Fruit fly (Drosophila melanogaster) whole organism, wandering third instar larva: ENCODE measurements around the gene Cp7Fa.

Source experiments
- CG32264 ChIP-seq: fragments of 200-800 bp; sonication (Bioruptor generic); optimal IDR thresholded peaks from 2 replicates; lab custom pipeline; 2016; ENCODE audit warnings: missing biosample characterization, missing genetic modification characterization
- CrebA ChIP-seq: fragments of 200-800 bp; sonication (Bioruptor generic); optimal IDR thresholded peaks from 2 replicates; lab custom pipeline; 2016; ENCODE audit warnings: missing biosample characterization, mild to moderate bottlenecking, missing genetic modification characterization, borderline replicate concordance
- Dfd ChIP-seq: fragments of >200 bp; optimal IDR thresholded peaks from 2 replicates; lab custom pipeline; 2017; ENCODE audit warnings: missing biosample characterization, missing genetic modification characterization
- GATAd ChIP-seq: sonication (Bioruptor generic); optimal IDR thresholded peaks from 2 replicates; lab custom pipeline; 2016; ENCODE audit warnings: missing biosample characterization, missing genetic modification characterization
- HLH106 ChIP-seq: fragments of 200-800 bp; optimal IDR thresholded peaks from 3 replicates; lab custom pipeline; 2019; ENCODE audit warnings: missing biosample characterization, mild to moderate bottlenecking, missing genetic modification characterization, moderate library complexity
- Hnf4 ChIP-seq: fragments of 200-800 bp; sonication (Bioruptor generic); optimal IDR thresholded peaks from 2 replicates; lab custom pipeline; 2016; ENCODE audit warnings: missing biosample characterization, mild to moderate bottlenecking, missing genetic modification characterization
- Hr78 ChIP-seq: fragments of >200 bp; optimal IDR thresholded peaks from 2 replicates; lab custom pipeline; 2017; ENCODE audit warnings: missing biosample characterization, missing genetic modification characterization
- Hr83 ChIP-seq: fragments of 200-300 bp; sonication (Bioruptor generic); optimal IDR thresholded peaks from 2 replicates; lab custom pipeline; 2016; ENCODE audit warnings: missing biosample characterization, mild to moderate bottlenecking, missing genetic modification characterization, moderate library complexity; ENCODE audit not compliant: poor library complexity, severe bottlenecking
- Jra ChIP-seq: sonication (Bioruptor generic); optimal IDR thresholded peaks from 2 replicates; lab custom pipeline; 2016; ENCODE audit warnings: missing biosample characterization, missing genetic modification characterization
- N ChIP-seq: fragments of >200 bp; optimal IDR thresholded peaks from 2 replicates; lab custom pipeline; 2018; ENCODE audit warnings: missing biosample characterization, missing external identifiers, missing genetic modification characterization
- OdsH ChIP-seq: fragments of 200-800 bp; sonication (Bioruptor generic); optimal IDR thresholded peaks from 2 replicates; lab custom pipeline; 2016; ENCODE audit warnings: missing biosample characterization, mild to moderate bottlenecking, missing genetic modification characterization
- Rel ChIP-seq, 2 experiments: fragments of 200-800 bp; sonication (Bioruptor generic) in 1 of 2; optimal IDR thresholded peaks; 2 replicates in 1 of 2; 3 replicates in 1 of 2; lab custom pipeline; 2016 to 2019; ENCODE audit warnings: mild to moderate bottlenecking in 2 of 2, missing biosample characterization in 2 of 2, missing genetic modification characterization in 2 of 2, moderate library complexity in 1 of 2
- Sp1 ChIP-seq: fragments of 200-800 bp; sonication (Bioruptor generic); optimal IDR thresholded peaks from 3 replicates; lab custom pipeline; 2019; ENCODE audit warnings: missing biosample characterization, mild to moderate bottlenecking, missing genetic modification characterization, moderate library complexity
- Vsx2 ChIP-seq: fragments of 200-300, 225-300 bp; sonication (Bioruptor generic); optimal IDR thresholded peaks from 2 replicates; lab custom pipeline; 2018; ENCODE audit warnings: missing biosample characterization, missing genetic modification characterization; ENCODE audit not compliant: partially characterized antibody
- br ChIP-seq: fragments of 200-800 bp; sonication (Bioruptor generic); optimal IDR thresholded peaks from 2 replicates; lab custom pipeline; 2016; ENCODE audit warnings: missing biosample characterization, missing genetic modification characterization
- dl ChIP-seq, 2 experiments: fragments of 175-275, 200-275 bp in 1 of 2; fragments of 200-275 bp in 1 of 2; sonication (Bioruptor generic); optimal IDR thresholded peaks; lab custom pipeline; 2018; ENCODE audit warnings: mild to moderate bottlenecking in 2 of 2, missing biosample characterization in 2 of 2, missing genetic modification characterization in 2 of 2, moderate library complexity in 2 of 2; ENCODE audit not compliant: partially characterized antibody in 2 of 2, insufficient read depth in 1 of 2
- dmrt93B ChIP-seq: fragments of 200-800 bp; sonication (Bioruptor generic); optimal IDR thresholded peaks from 2 replicates; lab custom pipeline; 2018; ENCODE audit warnings: missing biosample characterization, mild to moderate bottlenecking, missing genetic modification characterization
- dsf ChIP-seq: sonication (Bioruptor generic); optimal IDR thresholded peaks from 2 replicates; lab custom pipeline; 2016; ENCODE audit warnings: missing biosample characterization, missing genetic modification characterization, borderline replicate concordance
- ey ChIP-seq: fragments of 200-800 bp; sonication (Bioruptor generic); optimal IDR thresholded peaks from 2 replicates; lab custom pipeline; 2016; ENCODE audit warnings: missing biosample characterization, missing genetic modification characterization
- foxo ChIP-seq, 2 experiments: fragments of 200-800 bp; sonication (Bioruptor generic); optimal IDR thresholded peaks; 2 replicates in 1 of 2; 3 replicates in 1 of 2; lab custom pipeline; 2016 to 2017; ENCODE audit warnings: missing biosample characterization in 2 of 2, missing genetic modification characterization in 2 of 2
- fru ChIP-seq: fragments of 200-800 bp; sonication (Bioruptor generic); optimal IDR thresholded peaks from 3 replicates; lab custom pipeline; 2016; ENCODE audit warnings: missing biosample characterization, mild to moderate bottlenecking, missing genetic modification characterization
- h ChIP-seq: fragments of 200-800 bp; sonication (Bioruptor generic); optimal IDR thresholded peaks from 3 replicates; lab custom pipeline; 2016; ENCODE audit warnings: missing biosample characterization, mild to moderate bottlenecking, missing genetic modification characterization
- jim ChIP-seq: fragments of 175-275, 200-325 bp; sonication (Bioruptor generic); optimal IDR thresholded peaks from 2 replicates; lab custom pipeline; 2016; ENCODE audit warnings: missing biosample characterization, mild to moderate bottlenecking, missing genetic modification characterization
- lola ChIP-seq: fragments of >200 bp; optimal IDR thresholded peaks from 2 replicates; lab custom pipeline; 2017; ENCODE audit warnings: missing biosample characterization, missing genetic modification characterization
- pan ChIP-seq: fragments of >200 bp; optimal IDR thresholded peaks from 2 replicates; lab custom pipeline; 2017
- psq ChIP-seq: fragments of 200-800 bp; sonication (Bioruptor generic); optimal IDR thresholded peaks from 3 replicates; lab custom pipeline; 2017; ENCODE audit warnings: missing biosample characterization, mild to moderate bottlenecking, missing genetic modification characterization, moderate library complexity
- sv ChIP-seq: fragments of 200-800 bp; sonication (Bioruptor generic); optimal IDR thresholded peaks from 3 replicates; lab custom pipeline; 2016; ENCODE audit warnings: missing biosample characterization, missing genetic modification characterization
- usp ChIP-seq: fragments of >200 bp; optimal IDR thresholded peaks from 2 replicates; lab custom pipeline; 2017; ENCODE audit warnings: missing biosample characterization, missing genetic modification characterization

The Cp7Fa gene

dm6 chrX:8517121-8518024 is 46.7 kb downstream of the Cp7Fa start, which contains the start of gene Nrg (continued):
- no peak for TF ChIP-seq Rel (GFP tag; optimal IDR thresholded peaks at IDR 0.05; lab: Kevin White, UChicago)
- TF ChIP-seq Rel (tag; optimal IDR thresholded peaks at IDR 0.05; lab: Kevin White, UChicago) = peak; percentile 42
- no peak for TF ChIP-seq GATAd (GFP tag; lab: Kevin White, UChicago)
- no peak for TF ChIP-seq dsf (GFP tag; lab: Kevin White, UChicago)
- peak; percentile 28 for TF ChIP-seq Hnf4 (GFP tag; lab: Kevin White, UChicago)
- TF ChIP-seq usp (GFP tag; lab: Kevin White, UChicago) = no peak
- TF ChIP-seq N (GFP tag; lab: Kevin White, UChicago) = no peak
- peak in 1 of 2 experiments; percentile 21 for TF ChIP-seq foxo (GFP tag; optimal IDR thresholded peaks at IDR 0.05; lab: Kevin White, UChicago)
- TF ChIP-seq ey (GFP tag; lab: Kevin White, UChicago) = peak; percentile 13
- TF ChIP-seq lola (GFP tag; lab: Kevin White, UChicago) = no peak

dm6 chrX:8518025-8518661 is 47.5 kb downstream of the Cp7Fa start:
- TF ChIP-seq N (GFP tag; lab: Kevin White, UChicago) (no peak), CG32264 (GFP tag; lab: Kevin White, UChicago) (no peak), psq (peak; percentile 53), foxo (GFP tag; optimal IDR thresholded peaks at IDR 0.05; lab: Kevin White, UChicago) (no peak)
- TF ChIP-seq, all 38 proteins: peak for 1

- TF ChIP-seq Vsx2 (no peak), CrebA (GFP tag; lab: Kevin White, UChicago) (no peak), psq (no peak), fru (GFP tag; lab: Kevin White, UChicago) (no peak), dsf (GFP tag; lab: Kevin White, UChicago) (no peak), dl (GFP tag; optimal IDR thresholded peaks at IDR 0.05; lab: Kevin White, UChicago; ENCODE audit: insufficient read depth in 1 of 2, partially characterized antibody in 2 of 2) (no peak), OdsH (GFP tag; lab: Kevin White, UChicago) (no peak), jim (GFP tag; lab: Kevin White, UChicago) (no peak), HLH106 (tag; lab: Kevin White, UChicago) (no peak), dmrt93B (GFP tag; lab: Kevin White, UChicago) (no peak), Hr78 (no peak), Sp1 (no peak)
Observed at dm6 chrX:8520517-8520916, 49.8 kb downstream of the Cp7Fa start.

- TF ChIP-seq Sp1 (no peak), h (no peak), psq (no peak), Hnf4 (GFP tag; lab: Kevin White, UChicago) (no peak), ey (GFP tag; lab: Kevin White, UChicago) (no peak), usp (GFP tag; lab: Kevin White, UChicago) (no peak), dsf (GFP tag; lab: Kevin White, UChicago) (no peak), pan (lab: Kevin White, UChicago) (no peak), Hr83 (no peak), Jra (GFP tag; lab: Kevin White, UChicago) (no peak), sv (GFP tag; lab: Kevin White, UChicago) (no peak), br (GFP tag; lab: Kevin White, UChicago) (no peak), foxo (GFP tag; optimal IDR thresholded peaks at IDR 0.05; lab: Kevin White, UChicago) (no peak), lola (GFP tag; lab: Kevin White, UChicago) (no peak), CG32264 (GFP tag; lab: Kevin White, UChicago) (no peak), Dfd (GFP tag; lab: Kevin White, UChicago) (no peak), N (GFP tag; lab: Kevin White, UChicago) (no peak)
- TF ChIP-seq, all 38 proteins: peak for 0
Observed at dm6 chrX:8521492-8521891, 50.8 kb downstream of the Cp7Fa start.
